Worm (Caenorhabditis elegans): Measurements from ENCODE around the gene era-1.

- TF ChIP-seq dmd-4 (tag; optimal IDR thresholded peaks at IDR 0.05; ENCODE audit: borderline replicate concordance) = no peak
- no peak for TF ChIP-seq pqm-1 (tag; optimal IDR thresholded peaks at IDR 0.05)
- no peak for TF ChIP-seq ceh-9 (tag; optimal IDR thresholded peaks at IDR 0.05)
- no peak for TF ChIP-seq syd-9 (tag; optimal IDR thresholded peaks at IDR 0.05)
- TF ChIP-seq elt-2 (tag; optimal IDR thresholded peaks at IDR 0.05) = no peak
- TF ChIP-seq pha-2 (tag; optimal IDR thresholded peaks at IDR 0.05) = no peak
Observed at ce11 chrV:6699833-6700232, 3.0 kb upstream of the era-1 start.
